Fruit fly (Drosophila melanogaster) Kc167 (cell line): ENCODE measurements around the gene CG1578.

ENCODE experiments used
- Myc ChIP-seq: fragments of >200 bp; optimal IDR thresholded peaks from 2 replicates; lab custom pipeline; 2017; ENCODE audit warnings: missing external identifiers
- Sin3A ChIP-seq: fragments of >200 bp; optimal IDR thresholded peaks from 2 replicates; lab custom pipeline; 2018; ENCODE audit warnings: missing external identifiers
- h ChIP-seq: fragments of >200 bp; optimal IDR thresholded peaks from 3 replicates; lab custom pipeline; 2018; ENCODE audit warnings: missing external identifiers
- insv ChIP-seq: fragments of >200 bp; optimal IDR thresholded peaks from 3 replicates; lab custom pipeline; 2018; ENCODE audit warnings: missing external identifiers
- psq ChIP-seq: fragments of >200 bp; optimal IDR thresholded peaks from 2 replicates; lab custom pipeline; 2017; ENCODE audit warnings: missing external identifiers

DNA sequence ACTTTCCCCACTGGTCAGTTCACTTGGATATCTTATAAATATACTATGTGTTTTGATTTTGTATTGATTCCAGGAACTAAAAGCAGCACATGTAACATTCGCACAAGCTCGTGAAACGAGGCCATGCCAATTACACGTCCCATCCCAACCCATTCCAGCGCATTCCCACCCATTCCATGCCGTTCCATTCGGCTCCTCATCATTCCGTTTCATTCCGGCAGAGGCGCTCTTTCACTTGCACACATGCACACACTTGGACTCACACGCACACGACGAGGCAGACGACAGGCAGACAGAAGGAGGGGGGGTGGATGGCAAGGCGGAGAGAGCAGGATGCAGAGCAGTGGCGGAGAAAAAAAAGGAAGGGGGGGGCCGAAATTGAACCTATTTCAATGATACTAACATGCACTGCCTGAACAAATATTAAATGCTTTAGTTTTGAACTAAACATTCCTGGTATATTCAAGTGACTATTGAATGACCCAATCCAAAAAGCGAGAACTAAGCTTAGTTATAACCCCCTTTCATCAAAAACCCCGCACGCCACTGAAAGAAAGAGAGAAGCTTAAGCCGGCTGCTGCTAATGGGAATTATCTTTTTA, 40.3 kb downstream of the CG1578 start:
- no peak for TF ChIP-seq psq (lab: Kevin White, UChicago)
- no peak for TF ChIP-seq insv (lab: Kevin White, UChicago)
- no peak for TF ChIP-seq Sin3A (lab: Kevin White, UChicago)
- no peak for TF ChIP-seq h (lab: Kevin White, UChicago)
- TF ChIP-seq Myc (lab: Kevin White, UChicago) = no peak
